Worm (Caenorhabditis elegans): ENCODE results near the gene T04H1.5.

ce11 chrV:12211090-12211489 lies 40.1 kb upstream of the T04H1.5 start:
- TF ChIP-seq him-1 (tag; optimal IDR thresholded peaks at IDR 0.05) (no peak), W03F9.2 (tag; optimal IDR thresholded peaks at IDR 0.05) (no peak), dao-5 (tag; optimal IDR thresholded peaks at IDR 0.05) (no peak)

Data from whole organism, L4/young adult.